Fruit fly (Drosophila melanogaster) ovary, adult (tissue): ENCODE results near the gene IntS4.

Source experiments
- CG17801 ChIP-seq: fragments of 200-800 bp; optimal IDR thresholded peaks from 2 replicates; lab custom pipeline; 2019; ENCODE audit warnings: missing biosample characterization, mild to moderate bottlenecking, missing genetic modification characterization, moderate library complexity; ENCODE audit not compliant: partially characterized antibody

Gene IntS4

DNA sequence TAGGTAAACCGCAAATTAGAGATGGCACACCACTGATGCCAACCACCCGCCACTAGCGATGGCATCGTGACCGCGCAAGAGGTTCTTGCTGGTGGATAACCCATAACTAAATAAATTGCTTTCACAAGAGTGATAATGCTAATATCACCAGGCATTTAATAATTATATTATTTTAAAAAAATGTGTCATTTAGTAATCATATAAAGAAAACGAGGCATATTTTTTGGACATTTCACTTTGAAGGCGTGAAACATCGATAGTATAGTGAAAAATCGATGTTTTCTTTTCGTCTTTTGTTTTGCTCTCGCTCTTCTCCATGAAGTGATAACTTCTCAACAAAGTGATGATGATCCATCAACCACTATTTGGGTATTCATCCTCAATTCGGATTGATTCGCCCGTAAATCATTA, at the start of gene IntS4:
TSS of gene IntS4 (minus strand) at position 20 of the 411 bp plus-strand sequence.
- TF ChIP-seq CG17801 = peak; percentile 88

DNA sequence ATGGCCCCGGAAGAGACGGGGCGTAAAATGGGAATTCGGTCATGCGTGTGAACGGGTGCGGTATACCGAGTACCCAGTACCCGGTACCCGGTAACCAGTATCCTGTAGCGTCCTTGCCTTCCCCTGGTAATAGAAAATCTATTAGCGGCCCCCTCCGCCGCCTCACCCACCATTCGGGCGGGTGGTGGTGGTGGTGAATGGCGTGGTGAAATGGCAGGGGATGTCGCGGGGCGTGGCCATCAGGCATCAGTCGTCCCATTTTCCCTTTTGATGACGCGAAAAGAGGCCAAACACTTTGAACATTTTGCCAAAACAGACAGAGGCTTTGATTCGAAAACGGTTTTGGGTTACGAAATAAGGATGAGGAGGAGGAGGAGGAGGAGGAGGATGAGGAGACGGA, 49.3 kb upstream of the IntS4 start:
- no peak for TF ChIP-seq CG17801

DNA sequence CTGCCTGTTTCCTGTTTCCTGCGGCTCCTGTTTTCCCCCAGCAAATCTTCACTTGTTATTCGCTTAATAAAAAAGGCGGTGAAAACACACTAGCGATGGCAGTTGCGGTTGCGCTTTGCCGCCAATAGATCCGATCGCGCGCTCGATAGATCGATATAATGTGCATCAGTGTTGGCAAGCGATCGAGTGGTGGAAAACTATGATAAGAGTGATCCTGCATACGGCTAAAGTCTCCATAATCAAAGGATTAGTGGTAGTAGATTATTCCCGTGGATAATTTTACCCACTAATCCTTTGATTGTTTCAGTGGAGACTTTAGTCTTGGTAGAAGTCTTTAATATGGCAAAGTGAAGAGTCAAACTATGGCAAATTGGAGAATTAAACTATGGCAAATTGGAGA, 47.6 kb upstream of the IntS4 start, which contains the start of gene Caf1-180:
TSS of gene Caf1-180 (minus strand) at position 99 of the 400 bp plus-strand sequence.
- no peak for TF ChIP-seq CG17801

DNA sequence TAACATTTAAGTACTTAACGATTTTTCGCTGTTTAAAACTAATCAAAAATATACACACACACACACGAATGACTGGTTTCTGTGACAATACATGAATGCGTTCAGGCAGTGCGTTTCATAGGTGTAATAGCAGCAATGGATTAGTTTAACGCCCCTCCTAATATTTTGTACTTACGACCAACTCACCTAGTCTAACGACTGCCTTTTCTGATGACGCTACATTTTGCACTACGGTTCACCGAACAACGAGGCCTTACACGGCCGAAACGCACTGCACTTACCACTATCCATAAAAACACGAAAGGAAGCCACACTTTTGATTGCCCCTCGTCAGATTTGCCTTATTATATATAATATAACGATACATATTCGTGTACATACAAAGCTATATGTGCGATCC, 42.6 kb upstream of the IntS4 start:
- no peak for TF ChIP-seq CG17801

dm6 chrX:8593159-8593476, 34.5 kb upstream of the IntS4 start:
- TF ChIP-seq CG17801 = no peak

DNA sequence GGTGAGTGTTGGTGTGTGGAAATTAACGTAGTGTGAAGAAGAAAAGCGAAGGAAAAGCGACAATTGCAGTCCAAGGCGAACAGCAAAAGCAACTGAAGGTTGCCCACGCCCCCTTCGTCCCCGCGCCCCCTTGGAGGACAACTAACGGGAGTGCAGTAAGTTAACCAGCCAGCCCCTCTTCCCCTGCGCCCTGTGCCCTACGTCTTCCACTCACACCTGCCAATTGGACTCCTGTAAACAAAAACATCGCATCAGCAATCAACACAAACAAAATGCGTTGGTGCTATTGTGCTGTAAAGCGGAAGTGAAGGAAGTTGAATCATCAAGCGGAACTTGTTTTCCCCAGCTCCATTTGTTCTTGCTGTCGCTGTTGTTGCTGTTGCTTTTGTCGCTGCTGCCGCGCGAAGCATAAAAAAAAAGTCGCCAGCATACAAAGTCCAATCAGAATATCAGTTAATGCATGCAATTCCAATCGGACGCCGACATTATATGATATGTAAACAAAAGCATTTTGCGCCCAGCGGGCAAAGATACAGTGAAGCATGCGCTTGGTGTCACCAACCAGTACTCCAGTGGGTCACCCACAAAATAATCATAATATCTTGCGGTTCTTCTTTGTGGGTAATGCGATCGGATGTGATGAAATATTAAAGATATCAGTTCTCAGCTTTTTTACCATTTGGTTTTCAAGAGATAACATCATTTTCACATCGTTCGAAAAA, 34.0 kb upstream of the IntS4 start:
- no peak for TF ChIP-seq CG17801

dm6 chrX:8591685-8592127, 33.1 kb upstream of the IntS4 start, which contains the start of the genes CG12659 and Crag:
Gene CG12659 (minus strand): TSS chrX:8591729.
Gene Crag (plus strand): TSS chrX:8592031.
- TF ChIP-seq CG17801 = peak; percentile 13

- TF ChIP-seq CG17801 = peak; percentile 19
These were observed 30.1 kb upstream of the IntS4 start, which contains the start of gene CG12081 for dm6 chrX:8588607-8589171. Gene CG12081 (plus strand): TSS chrX:8588811.

- no peak for TF ChIP-seq CG17801
These were observed 24.6 kb upstream of the IntS4 start for dm6 chrX:8583159-8583558.

- no peak for TF ChIP-seq CG17801
These were observed 22.2 kb upstream of the IntS4 start for dm6 chrX:8580794-8581193.

DNA sequence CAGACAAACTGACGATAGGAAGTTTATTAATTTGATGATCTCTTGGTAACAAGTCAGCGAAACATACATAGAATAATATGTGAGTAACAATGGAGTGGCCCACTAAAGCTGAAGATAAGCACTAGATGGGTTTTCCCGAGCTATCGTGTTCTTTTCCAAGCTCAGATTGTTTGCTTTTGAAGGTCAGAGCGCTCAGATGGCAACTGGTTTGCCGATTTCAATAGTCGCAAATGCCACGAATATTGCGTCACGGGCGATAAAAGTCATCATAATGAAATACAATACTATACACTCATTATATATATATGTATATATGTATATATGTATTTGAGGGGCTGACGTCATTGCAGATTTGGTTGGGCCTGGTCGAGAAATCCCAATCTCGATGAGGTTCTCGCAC, 21.3 kb upstream of the IntS4 start:
- TF ChIP-seq CG17801 = no peak

dm6 chrX:8579097-8579496, 20.5 kb upstream of the IntS4 start:
- no peak for TF ChIP-seq CG17801

- no peak for TF ChIP-seq CG17801
These were observed 18.1 kb upstream of the IntS4 start for dm6 chrX:8576675-8577074.

DNA sequence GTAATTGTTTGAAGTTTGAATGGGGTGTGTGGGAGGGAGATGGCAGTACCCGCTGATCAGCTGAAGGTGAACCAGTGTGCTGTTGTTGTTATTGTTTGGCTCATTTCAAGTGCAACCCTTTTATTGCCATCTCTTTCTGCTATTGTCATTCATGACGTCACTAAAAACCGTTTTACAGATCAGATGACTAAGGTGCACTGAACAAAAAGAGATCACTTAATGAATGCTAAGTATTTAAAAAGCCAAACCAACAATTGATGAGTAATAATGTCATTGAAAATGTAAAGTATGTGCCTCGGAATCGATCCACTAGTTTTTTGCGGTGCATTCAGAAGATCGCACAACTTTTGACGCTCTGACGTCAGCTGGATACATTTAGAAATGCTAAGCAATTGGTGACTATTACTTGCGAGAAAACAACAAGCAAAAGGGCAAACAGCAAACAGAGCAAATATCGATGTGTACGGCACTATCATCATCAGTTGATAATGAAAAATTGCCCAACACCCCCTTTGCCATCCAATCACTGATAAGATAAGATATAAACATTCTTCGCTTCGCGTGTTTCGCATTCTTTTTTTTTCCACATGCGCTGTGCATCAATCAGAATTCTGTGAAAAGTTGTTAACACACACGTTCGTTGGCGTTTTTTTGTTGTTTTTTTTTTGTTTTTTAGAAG, 16.2 kb upstream of the IntS4 start:
- peak; percentile 78 for TF ChIP-seq CG17801

- TF ChIP-seq CG17801 = peak; percentile 54
These were observed 15.3 kb upstream of the IntS4 start, which contains the start of gene CG12065 for dm6 chrX:8573744-8574484. Gene CG12065 (plus strand): TSS chrX:8574306.

- TF ChIP-seq CG17801 = no peak
These were observed 14.5 kb upstream of the IntS4 start, which contains the start of gene spirit for dm6 chrX:8572939-8573594. Gene spirit (minus strand): TSS chrX:8573593.
